Worm (Caenorhabditis elegans): ENCODE results near the gene F53C3.7.

- TF ChIP-seq hnd-1 (tag; optimal IDR thresholded peaks at IDR 0.05) (no peak), hmg-4 (GFP tag; optimal IDR thresholded peaks at IDR 0.05) (no peak), ceh-36 (tag; optimal IDR thresholded peaks at IDR 0.05) (no peak)
Measured at ce11 chrII:3908135-3908534, 13.3 kb downstream of the F53C3.7 start.

Data from whole organism, early embryonic.